Worm (Caenorhabditis elegans): Measurements from ENCODE around the gene F09E10.6.

- TF ChIP-seq lin-32 (GFP tag; optimal IDR thresholded peaks at IDR 0.05) (no peak), mep-1 (tag; optimal IDR thresholded peaks at IDR 0.05) (no peak), snpc-4 (tag; optimal IDR thresholded peaks at IDR 0.05) (no peak)
These were observed 19.1 kb upstream of the F09E10.6 start for ce11 chrX:1516574-1516973.
